Worm (Caenorhabditis elegans): Measurements from ENCODE around the gene T02G5.14.

Gene T02G5.14

ce11 chrII:7100838-7101237 is 16.7 kb downstream of the T02G5.14 start, which contains the start of gene mmaa-1:
TSS of gene mmaa-1 (minus strand) at chrII:7101165.
- TF ChIP-seq ceh-14 (tag; optimal IDR thresholded peaks at IDR 0.05) (no peak), Y22D7AL.16 (tag; optimal IDR thresholded peaks at IDR 0.05) (no peak), pag-3 (tag; optimal IDR thresholded peaks at IDR 0.05; ENCODE audit: borderline replicate concordance) (no peak), ahr-1 (tag; optimal IDR thresholded peaks at IDR 0.05) (no peak), hlh-30 (tag; optimal IDR thresholded peaks at IDR 0.05; ENCODE audit: insufficient read depth) (no peak), fax-1 (tag; optimal IDR thresholded peaks at IDR 0.05) (no peak), ceh-45 (GFP tag; IDR thresholded peaks at IDR 0.05) (no peak), ztf-16 (tag; optimal IDR thresholded peaks at IDR 0.05) (no peak), gmeb-2 (tag; optimal IDR thresholded peaks at IDR 0.05) (no peak), pat-9 (tag; optimal IDR thresholded peaks at IDR 0.05) (no peak), dmd-4 (tag; optimal IDR thresholded peaks at IDR 0.05; ENCODE audit: borderline replicate concordance) (no peak), npax-4 (tag; optimal IDR thresholded peaks at IDR 0.05) (no peak), K02D7.2 (tag; optimal IDR thresholded peaks at IDR 0.05) (no peak)

DNA sequence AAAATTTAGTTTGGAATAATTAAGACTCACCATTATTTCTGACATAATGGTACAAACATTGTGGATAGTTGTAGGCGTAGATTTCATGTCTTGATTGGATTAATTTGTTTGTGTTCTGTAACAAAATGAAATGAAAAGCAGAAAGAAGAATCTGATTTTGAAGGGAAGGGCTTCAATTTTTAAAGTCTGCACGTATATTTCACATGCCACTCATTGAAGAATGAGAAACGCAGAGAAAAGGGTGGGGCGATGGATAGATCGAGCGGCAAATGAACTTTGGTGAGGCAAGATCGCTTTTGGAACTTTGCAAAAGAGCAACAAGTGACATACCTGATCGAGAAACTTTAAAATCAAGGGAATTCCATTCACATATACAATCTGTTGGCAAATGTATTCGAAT is 18.2 kb downstream of the T02G5.14 start:
- TF ChIP-seq fkh-6 (tag; optimal IDR thresholded peaks at IDR 0.05) (no peak), sdc-2 (tag; optimal IDR thresholded peaks at IDR 0.05) (no peak), ceh-9 (tag; optimal IDR thresholded peaks at IDR 0.05) (no peak), dve-1 (tag; optimal IDR thresholded peaks at IDR 0.05) (no peak), tbx-7 (tag; optimal IDR thresholded peaks at IDR 0.05) (no peak), pha-2 (tag; optimal IDR thresholded peaks at IDR 0.05) (no peak)

DNA sequence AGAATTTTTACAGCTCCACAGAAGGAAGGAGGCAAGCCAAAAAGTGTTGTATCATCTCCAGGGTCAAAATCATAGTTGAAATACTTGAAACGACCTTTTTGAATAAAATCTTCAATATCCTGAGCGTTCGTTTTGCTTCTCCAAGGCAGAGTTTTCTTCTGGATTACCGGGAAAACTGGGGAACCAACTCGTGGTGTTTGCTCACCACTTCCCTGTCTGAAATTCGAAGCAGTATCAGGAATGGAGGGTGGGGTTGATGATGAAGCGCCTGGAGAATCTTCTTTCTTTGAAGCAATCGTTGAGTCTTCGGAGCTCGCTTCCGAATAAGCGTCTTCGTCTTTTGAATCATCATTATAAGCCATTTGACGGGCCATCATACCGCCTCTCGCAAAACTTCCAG is 19.0 kb downstream of the T02G5.14 start:
- TF ChIP-seq fax-1 (tag; optimal IDR thresholded peaks at IDR 0.05) (no peak), elt-4 (tag; optimal IDR thresholded peaks at IDR 0.05) (no peak), tbx-7 (tag; optimal IDR thresholded peaks at IDR 0.05) (no peak), odd-2 (tag; optimal IDR thresholded peaks at IDR 0.05) (no peak), unc-55 (GFP tag; optimal IDR thresholded peaks at IDR 0.05) (no peak), hlh-30 (tag; optimal IDR thresholded peaks at IDR 0.05; ENCODE audit: insufficient read depth) (no peak)

DNA sequence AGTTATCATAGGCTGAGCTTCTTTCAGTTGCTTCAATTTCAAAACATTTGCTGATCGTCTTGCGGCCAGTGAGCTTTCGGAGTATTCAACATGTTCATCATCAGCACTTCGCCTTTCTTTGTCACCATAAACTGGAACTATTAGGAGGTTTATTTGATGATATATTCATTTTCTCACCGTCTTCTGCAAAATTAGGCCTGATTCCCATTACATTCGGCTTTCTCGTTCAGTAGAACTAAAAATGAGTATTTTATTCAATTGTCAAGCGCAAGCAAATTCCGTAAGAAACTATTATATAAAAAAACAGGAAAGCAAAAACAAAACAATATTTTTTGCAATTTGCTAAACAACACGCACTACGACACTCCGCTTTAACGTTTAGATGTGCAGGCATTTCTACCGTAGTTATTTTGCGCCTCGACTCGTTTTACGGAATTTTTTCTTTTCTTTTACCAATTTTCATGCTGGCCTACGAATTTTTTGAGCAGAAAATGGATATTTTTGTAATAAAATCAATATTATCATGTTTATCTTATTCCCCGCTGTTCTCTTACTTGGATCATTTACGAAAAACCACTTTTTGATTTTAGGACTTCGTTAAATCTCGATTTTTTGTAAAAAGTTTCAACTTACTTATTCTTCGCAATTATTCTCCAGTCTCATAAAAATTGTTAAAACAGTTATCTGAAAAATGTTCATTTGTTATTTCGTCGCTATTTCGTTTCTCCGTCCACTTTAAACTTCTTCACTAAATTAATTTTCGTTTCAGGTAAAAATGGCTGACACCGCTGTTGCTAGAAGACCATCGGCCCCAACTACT is 20.9 kb downstream of the T02G5.14 start, which contains the start of the genes farl-11 and rpl-33:
Gene farl-11 (minus strand): TSS at position 242 of the 820 bp plus-strand sequence.
Gene rpl-33 (plus strand): TSS at position 770 of the 820 bp plus-strand sequence.
- peak; percentile 52 for TF ChIP-seq tbx-2 (tag; optimal IDR thresholded peaks at IDR 0.05)
- peak; percentile 80 for TF ChIP-seq ceh-31 (tag; optimal IDR thresholded peaks at IDR 0.05)
- TF ChIP-seq unc-55 (GFP tag; optimal IDR thresholded peaks at IDR 0.05) = peak; percentile 38
- peak; percentile 19 for TF ChIP-seq pax-1 (tag; optimal IDR thresholded peaks at IDR 0.05)
- no peak for TF ChIP-seq ceh-19 (GFP tag; optimal IDR thresholded peaks at IDR 0.05)
- peak; percentile 50 for TF ChIP-seq dve-1 (tag; optimal IDR thresholded peaks at IDR 0.05)
- TF ChIP-seq ceh-18 (tag; optimal IDR thresholded peaks at IDR 0.05) = peak; percentile 54
- peak; percentile 73 for TF ChIP-seq nfya-1 (tag; optimal IDR thresholded peaks at IDR 0.05)
- TF ChIP-seq unc-42 (tag; optimal IDR thresholded peaks at IDR 0.05) = peak; percentile 6
- TF ChIP-seq fax-1 (tag; optimal IDR thresholded peaks at IDR 0.05) = no peak
- peak; percentile 42 for TF ChIP-seq elt-2 (tag; optimal IDR thresholded peaks at IDR 0.05)
- TF ChIP-seq hlh-6 (tag; optimal IDR thresholded peaks at IDR 0.05) = no peak
- TF ChIP-seq pha-2 (tag; optimal IDR thresholded peaks at IDR 0.05) = no peak
- TF ChIP-seq ceh-34 (tag; optimal IDR thresholded peaks at IDR 0.05) = peak; percentile 23
- TF ChIP-seq rnt-1 (tag; optimal IDR thresholded peaks at IDR 0.05) = peak; percentile 19
- TF ChIP-seq ceh-30 (tag; optimal IDR thresholded peaks at IDR 0.05) = no peak
- TF ChIP-seq ets-4 (tag; optimal IDR thresholded peaks at IDR 0.05) = peak; percentile 39
- TF ChIP-seq ref-2 (tag; optimal IDR thresholded peaks at IDR 0.05) = peak; percentile 29

Data from whole organism, late embryonic.